Worm (Caenorhabditis elegans) whole organism, L4 larva: ENCODE data around the gene nas-9.

Experiments used
- F37D6.2 ChIP-seq: sonication (generic microtip); optimal IDR thresholded peaks from 2 replicates; lab custom pipeline; 2016; ENCODE audit warnings: mild to moderate bottlenecking, missing genetic modification characterization, missing compliant biosample characterization
- F49E8.2 ChIP-seq: sonication (generic microtip); optimal IDR thresholded peaks from 2 replicates; lab custom pipeline; 2016; ENCODE audit warnings: missing compliant biosample characterization, mild to moderate bottlenecking, missing genetic modification characterization, borderline replicate concordance
- ZK546.5 ChIP-seq, 2 experiments: sonication (generic microtip); optimal IDR thresholded peaks; 2 replicates each; lab custom pipeline; 2017; ENCODE audit warnings: missing biosample characterization in 2 of 2, missing genetic modification characterization in 2 of 2
- aly-2 ChIP-seq: sonication (generic microtip); optimal IDR thresholded peaks from 2 replicates; lab custom pipeline; 2018; ENCODE audit warnings: missing biosample characterization, missing genetic modification characterization
- daf-19 ChIP-seq: fragments of 200-800 bp; sonication (Bioruptor generic); conservative IDR thresholded peaks from 2 replicates; pipeline ENCODE4 v1.3.6; 2022; ENCODE audit warnings: missing genetic modification characterization, missing compliant biosample characterization
- fos-1 ChIP-seq: fragments of 150-350 bp; optimal IDR thresholded peaks from 2 replicates; lab custom pipeline; 2014; ENCODE audit warnings: missing biosample characterization, missing genetic modification characterization
- lin-13 ChIP-seq: fragments of 150-350 bp; optimal IDR thresholded peaks from 2 replicates; lab custom pipeline; 2014; ENCODE audit warnings: missing biosample characterization, missing genetic modification reagents, missing genetic modification characterization
- nhr-237 ChIP-seq: sonication (generic microtip); optimal IDR thresholded peaks from 2 replicates; lab custom pipeline; 2017; ENCODE audit warnings: missing biosample characterization, missing genetic modification characterization
- nhr-28 ChIP-seq: fragments of 150-350 bp; optimal IDR thresholded peaks from 2 replicates; lab custom pipeline; 2014; ENCODE audit warnings: missing biosample characterization, missing genetic modification characterization
- nhr-48 ChIP-seq: sonication (generic microtip); optimal IDR thresholded peaks from 2 replicates; lab custom pipeline; 2016; ENCODE audit warnings: mild to moderate bottlenecking, missing genetic modification characterization, missing compliant biosample characterization
- tra-1 ChIP-seq: fragments of 200-800 bp; sonication (Bioruptor generic); IDR thresholded peaks from 2 replicates; pipeline ENCODE4 v1.3.6; 2022; ENCODE audit warnings: missing genetic modification reagents, missing genetic modification characterization, missing compliant biosample characterization
- zfp-2 ChIP-seq: sonication (generic microtip); optimal IDR thresholded peaks from 2 replicates; lab custom pipeline; 2016; ENCODE audit warnings: mild to moderate bottlenecking, missing genetic modification characterization, missing compliant biosample characterization
- ztf-11 ChIP-seq: fragments of 150-350 bp; optimal IDR thresholded peaks from 2 replicates; lab custom pipeline; 2014; ENCODE audit warnings: missing biosample characterization, missing genetic modification characterization

- no peak for TF ChIP-seq F49E8.2 (tag; lab: Kevin White, UChicago)
- no peak for TF ChIP-seq ZK546.5 (tag; optimal IDR thresholded peaks at IDR 0.05; lab: Kevin White, UChicago)
- no peak for TF ChIP-seq fos-1 (tag; lab: Kevin White, UChicago)
- no peak for TF ChIP-seq zfp-2 (tag; lab: Kevin White, UChicago)
- no peak for TF ChIP-seq daf-19
- no peak for TF ChIP-seq nhr-237
- no peak for TF ChIP-seq F37D6.2 (tag; lab: Kevin White, UChicago)
- no peak for TF ChIP-seq aly-2
- TF ChIP-seq nhr-48 (tag; lab: Kevin White, UChicago), result no peak
- no peak for TF ChIP-seq tra-1 (GFP tag; lab: Robert Waterston, UW)
- no peak for TF ChIP-seq lin-13 (GFP tag; lab: Kevin White, UChicago)
- TF ChIP-seq nhr-28 (tag; lab: Kevin White, UChicago), result no peak
- no peak for TF ChIP-seq ztf-11 (tag; lab: Kevin White, UChicago)
Measured at ce11 chrV:4865364-4865763, 25.6 kb upstream of the nas-9 start, which contains the start of gene srd-32.
